Worm (Caenorhabditis elegans): ENCODE data around the gene M01H9.4.

ce11 chrIV:4451576-4451975 lies 31.1 kb downstream of the M01H9.4 start, which contains the start of gene R08C7.1:
- TF ChIP-seq R02D3.7 (tag; optimal IDR thresholded peaks at IDR 0.05) (no peak), unc-55 (GFP tag; optimal IDR thresholded peaks at IDR 0.05) (no peak)

All from whole organism, L2 larva.